Fruit fly (Drosophila melanogaster) whole organism, embryonic: ENCODE data around the gene sick.

Source experiments
- Antp ChIP-seq: fragments of 200-800 bp; sonication (Bioruptor generic); optimal IDR thresholded peaks from 3 replicates; lab custom pipeline; 2016; ENCODE audit warnings: missing biosample characterization, missing genetic modification characterization
- CG11456 ChIP-seq: fragments of 200-800 bp; sonication (Bioruptor generic); IDR thresholded peaks from 3 replicates; pipeline ENCODE4 v1.3.6; 2022; ENCODE audit warnings: missing biosample characterization, missing genetic modification characterization
- CG12236 ChIP-seq: fragments of 200-800 bp; sonication (Bioruptor generic); optimal IDR thresholded peaks from 2 replicates; lab custom pipeline; 2016; ENCODE audit warnings: missing biosample characterization, missing genetic modification characterization
- CG12744 ChIP-seq: fragments of 200-800 bp; sonication (Bioruptor generic); optimal IDR thresholded peaks from 2 replicates; lab custom pipeline; 2016; ENCODE audit warnings: missing biosample characterization, missing genetic modification characterization
- CG14014 ChIP-seq: fragments of 200-800 bp; sonication (Bioruptor generic); IDR thresholded peaks from 2 replicates; pipeline ENCODE4 v1.3.6; 2022; ENCODE audit warnings: missing biosample characterization, missing genetic modification characterization
- CG14441 ChIP-seq: fragments of 200-800 bp; sonication (Bioruptor generic); IDR thresholded peaks from 2 replicates; pipeline ENCODE4 v1.3.6; 2022; ENCODE audit warnings: missing biosample characterization, missing genetic modification characterization
- CG15269 ChIP-seq: fragments of 200-800 bp; sonication (Bioruptor generic); optimal IDR thresholded peaks from 2 replicates; lab custom pipeline; 2018; ENCODE audit warnings: missing biosample characterization, mild to moderate bottlenecking, missing genetic modification characterization, moderate library complexity
- CG17802 ChIP-seq: fragments of 200-800 bp; sonication (Bioruptor generic); optimal IDR thresholded peaks from 2 replicates; lab custom pipeline; 2018; ENCODE audit warnings: missing biosample characterization, mild to moderate bottlenecking, missing genetic modification characterization, moderate library complexity
- CG1792 ChIP-seq: fragments of 200-800 bp; sonication (Bioruptor generic); optimal IDR thresholded peaks from 2 replicates; lab custom pipeline; 2016; ENCODE audit warnings: missing biosample characterization, missing genetic modification characterization
- CG18011 ChIP-seq: fragments of 200-800 bp; sonication (Bioruptor generic); optimal IDR thresholded peaks from 2 replicates; lab custom pipeline; 2017; ENCODE audit warnings: missing biosample characterization, missing genetic modification characterization, mild to moderate bottlenecking, moderate library complexity, missing genotype
- CG1832 ChIP-seq: fragments of 200-800 bp; sonication (Bioruptor generic); optimal IDR thresholded peaks from 2 replicates; lab custom pipeline; 2017; ENCODE audit warnings: missing biosample characterization, mild to moderate bottlenecking, missing genetic modification characterization, inconsistent platforms
- CG32772 ChIP-seq: fragments of 200-800 bp; sonication (Bioruptor generic); IDR thresholded peaks from 2 replicates; pipeline ENCODE4 v1.3.6; 2022; ENCODE audit warnings: missing biosample characterization, missing genetic modification characterization
- CG4360 ChIP-seq: fragments of 200-800 bp; sonication (Bioruptor generic); IDR thresholded peaks from 2 replicates; pipeline ENCODE4 v1.3.6; 2022; ENCODE audit warnings: missing biosample characterization, missing genetic modification characterization
- CG6791 ChIP-seq: fragments of 200-800 bp; sonication (Bioruptor generic); IDR thresholded peaks from 3 replicates; pipeline ENCODE4 v1.3.6; 2022; ENCODE audit warnings: missing biosample characterization, missing genetic modification characterization; ENCODE audit not compliant: partially characterized antibody
- CG6854 ChIP-seq: fragments of 200-800 bp; sonication (Bioruptor generic); optimal IDR thresholded peaks from 3 replicates; lab custom pipeline; 2017; ENCODE audit warnings: missing biosample characterization, mild to moderate bottlenecking, missing genetic modification characterization
- CG8388 ChIP-seq: fragments of 200-800 bp; sonication (Bioruptor generic); optimal IDR thresholded peaks from 2 replicates; lab custom pipeline; 2019; ENCODE audit warnings: missing biosample characterization, mild to moderate bottlenecking, missing genetic modification characterization, moderate library complexity
- CG8478 ChIP-seq: fragments of >200 bp; optimal IDR thresholded peaks from 2 replicates; lab custom pipeline; 2018
- CG9797 ChIP-seq: fragments of 200-800 bp; sonication (Bioruptor generic); optimal IDR thresholded peaks from 3 replicates; lab custom pipeline; 2018; ENCODE audit warnings: missing biosample characterization, mild to moderate bottlenecking, missing genetic modification characterization
- CG9817 ChIP-seq: fragments of 200-800 bp; sonication (Bioruptor generic); optimal IDR thresholded peaks from 2 replicates; lab custom pipeline; 2018; ENCODE audit warnings: missing biosample characterization, mild to moderate bottlenecking, missing genetic modification characterization, moderate library complexity
- CrebB ChIP-seq: fragments of 200-800 bp; sonication (Bioruptor generic); optimal IDR thresholded peaks from 3 replicates; lab custom pipeline; 2018; ENCODE audit warnings: missing biosample characterization, mild to moderate bottlenecking, missing genetic modification characterization
- Ets97D ChIP-seq: fragments of 200-800 bp; sonication (Bioruptor generic); optimal IDR thresholded peaks from 3 replicates; lab custom pipeline; 2016; ENCODE audit warnings: missing biosample characterization, missing genetic modification characterization
- HLHmδ ChIP-seq: fragments of 200-800 bp; sonication (Bioruptor generic); optimal IDR thresholded peaks from 2 replicates; lab custom pipeline; 2018; ENCODE audit warnings: missing biosample characterization, mild to moderate bottlenecking, missing genetic modification characterization, moderate library complexity
- Hey ChIP-seq: fragments of 200-800 bp; sonication (Bioruptor generic); optimal IDR thresholded peaks from 3 replicates; lab custom pipeline; 2018; ENCODE audit warnings: missing biosample characterization, mild to moderate bottlenecking, missing genetic modification characterization
- Hr39 ChIP-seq: fragments of >200 bp; optimal IDR thresholded peaks from 2 replicates; lab custom pipeline; 2017
- NC2β ChIP-seq: fragments of 200-800 bp; sonication (Bioruptor generic); optimal IDR thresholded peaks from 2 replicates; lab custom pipeline; 2016; ENCODE audit warnings: missing biosample characterization, missing genetic modification characterization
- NFAT ChIP-seq: fragments of 200-800 bp; sonication (Bioruptor generic); IDR thresholded peaks from 2 replicates; pipeline ENCODE4 v1.3.6; 2022; ENCODE audit warnings: missing biosample characterization, missing genetic modification characterization
- Ssrp ChIP-seq: fragments of 200-800 bp; sonication (Bioruptor generic); optimal IDR thresholded peaks from 2 replicates; lab custom pipeline; 2018; ENCODE audit warnings: missing biosample characterization, mild to moderate bottlenecking, missing genetic modification characterization, moderate library complexity
- Usf ChIP-seq: fragments of 200-800 bp; sonication (Bioruptor generic); optimal IDR thresholded peaks from 2 replicates; lab custom pipeline; 2017; ENCODE audit warnings: missing genotype, missing biosample characterization, missing genetic modification characterization
- amos ChIP-seq: fragments of 200-800 bp; sonication (Bioruptor generic); IDR thresholded peaks from 2 replicates; pipeline ENCODE4 v1.3.6; 2022; ENCODE audit warnings: missing biosample characterization, missing genetic modification characterization; ENCODE audit not compliant: partially characterized antibody
- aop ChIP-seq: fragments of 200-800 bp; sonication (Bioruptor generic); IDR thresholded peaks from 2 replicates; pipeline ENCODE4 v1.3.6; 2022; ENCODE audit warnings: missing biosample characterization, missing genetic modification characterization
- bigmax ChIP-seq: fragments of 200-800 bp; sonication (Bioruptor generic); optimal IDR thresholded peaks from 2 replicates; lab custom pipeline; 2018; ENCODE audit warnings: missing biosample characterization, mild to moderate bottlenecking, missing genetic modification characterization
- btn ChIP-seq: fragments of 200-800 bp; sonication (Bioruptor generic); optimal IDR thresholded peaks from 2 replicates; lab custom pipeline; 2016; ENCODE audit warnings: missing biosample characterization, missing genetic modification characterization
- cg ChIP-seq: fragments of 200-800 bp; sonication (Bioruptor generic); optimal IDR thresholded peaks from 3 replicates; lab custom pipeline; 2019; ENCODE audit warnings: missing biosample characterization, mild to moderate bottlenecking, missing genetic modification characterization, moderate library complexity
- fd102C ChIP-seq: fragments of 200-800 bp; sonication (Bioruptor generic); optimal IDR thresholded peaks from 2 replicates; lab custom pipeline; 2018; ENCODE audit warnings: missing biosample characterization, mild to moderate bottlenecking, missing genetic modification characterization, moderate library complexity
- gcm ChIP-seq: fragments of 200-800 bp; sonication (Bioruptor generic); optimal IDR thresholded peaks from 2 replicates; lab custom pipeline; 2019; ENCODE audit warnings: missing biosample characterization, mild to moderate bottlenecking, missing genetic modification characterization, moderate library complexity
- gsb ChIP-seq: fragments of 200-800 bp; sonication (Bioruptor generic); IDR thresholded peaks from 2 replicates; pipeline ENCODE4 v1.3.6; 2022; ENCODE audit warnings: missing biosample characterization, missing genetic modification characterization
- kah ChIP-seq: fragments of 200-800 bp; sonication (Bioruptor generic); optimal IDR thresholded peaks from 2 replicates; lab custom pipeline; 2018; ENCODE audit warnings: missing biosample characterization, mild to moderate bottlenecking, missing genetic modification characterization
- lilli ChIP-seq: fragments of 200-800 bp; sonication (Bioruptor generic); optimal IDR thresholded peaks from 3 replicates; lab custom pipeline; 2016; ENCODE audit warnings: missing biosample characterization, missing genetic modification characterization
- lov ChIP-seq, 2 experiments: fragments of 200-800 bp in 1 of 2; fragments of >200 bp in 1 of 2; sonication (Bioruptor generic) in 1 of 2; IDR thresholded peaks in 1 of 2; optimal IDR thresholded peaks in 1 of 2; 2 replicates in 1 of 2; 3 replicates in 1 of 2; pipeline versions ENCODE4 v1.3.6 to Lab custom; 2017 to 2022; ENCODE audit warnings: missing biosample characterization in 1 of 2, missing genetic modification characterization in 1 of 2
- maf-S ChIP-seq: fragments of 200-800 bp; sonication (Bioruptor generic); optimal IDR thresholded peaks from 2 replicates; lab custom pipeline; 2016; ENCODE audit warnings: missing biosample characterization, missing genetic modification characterization
- nerfin-1 ChIP-seq: fragments of 200-800 bp; sonication (Bioruptor generic); optimal IDR thresholded peaks from 3 replicates; lab custom pipeline; 2019; ENCODE audit warnings: missing biosample characterization, mild to moderate bottlenecking, missing genetic modification characterization, moderate library complexity
- pros ChIP-seq: fragments of 200-800 bp; sonication (Bioruptor generic); optimal IDR thresholded peaks from 3 replicates; lab custom pipeline; 2019; ENCODE audit warnings: missing biosample characterization, mild to moderate bottlenecking, missing genetic modification characterization, moderate library complexity
- sc ChIP-seq, 3 experiments: fragments of >200 bp in 2 of 3; fragments of 200-800 bp in 1 of 3; sonication (Bioruptor generic) in 1 of 3; optimal IDR thresholded peaks; 2 replicates in 2 of 3; 3 replicates in 1 of 3; lab custom pipeline; 2017; ENCODE audit warnings: mild to moderate bottlenecking in 1 of 3, missing biosample characterization in 1 of 3, missing genetic modification characterization in 1 of 3, missing genetic modification reagents in 1 of 3
- sisA ChIP-seq: fragments of 200-800 bp; sonication (Bioruptor generic); IDR thresholded peaks from 2 replicates; pipeline ENCODE4 v1.3.6; 2022; ENCODE audit warnings: missing biosample characterization, missing genetic modification characterization
- stc ChIP-seq: fragments of 200-800 bp; sonication (Bioruptor generic); IDR thresholded peaks from 2 replicates; pipeline ENCODE4 v1.3.6; 2022; ENCODE audit warnings: missing biosample characterization, missing genetic modification characterization
- tio ChIP-seq: fragments of 200-800 bp; sonication (Bioruptor generic); optimal IDR thresholded peaks from 2 replicates; lab custom pipeline; 2017; ENCODE audit warnings: missing biosample characterization, missing genetic modification characterization, inconsistent platforms
- trh ChIP-seq: fragments of 200-800 bp; sonication (Bioruptor generic); optimal IDR thresholded peaks from 2 replicates; lab custom pipeline; 2016; ENCODE audit warnings: missing biosample characterization, missing genetic modification characterization
- zfh2 ChIP-seq: fragments of 200-800 bp; sonication (Bioruptor generic); optimal IDR thresholded peaks from 2 replicates; lab custom pipeline; 2016; ENCODE audit warnings: missing biosample characterization, missing genetic modification characterization

The sick gene

dm6 chr2L:19763773-19764580 lies 32.2 kb upstream of the sick start, which contains the start of gene fbp (continued):
- TF ChIP-seq lov (optimal IDR thresholded peaks at IDR 0.05; lab: Kevin White, UChicago) (no peak), lov (GFP tag; IDR thresholded peaks at IDR 0.05; lab: Robert Waterston, UW) (0 out of 3 replicates have a peak, but pooled peaks have one; percentile 41), gsb (GFP tag; lab: Robert Waterston, UW) (no peak), gcm (peak; percentile 43), CG18011 (GFP tag; lab: Kevin White, UChicago) (peak; percentile 33), CG6791 (no peak; the same call in 2 of the 3 replicates), CG1792 (GFP tag; lab: Kevin White, UChicago) (no peak), maf-S (no peak), CG12744 (GFP tag; lab: Kevin White, UChicago) (no peak), lilli (GFP tag; lab: Kevin White, UChicago) (peak; percentile 44), trh (GFP tag; lab: Kevin White, UChicago) (no peak), NFAT (GFP tag; lab: Robert Waterston, UW) (peak; percentile 54), CG9797 (no peak), CG14014 (GFP tag; lab: Robert Waterston, UW) (no peak; the same call in 1 of the 2 replicates), btn (GFP tag; lab: Kevin White, UChicago) (no peak), Hr39 (lab: Kevin White, UChicago) (no peak), CG6854 (peak; percentile 2), CG8388 (GFP tag; lab: Kevin White, UChicago) (peak; percentile 48), CG12236 (GFP tag; lab: Kevin White, UChicago) (no peak), CG17802 (no peak), CG11456 (GFP tag; lab: Robert Waterston, UW) (0 out of 3 replicates have a peak, but pooled peaks have one; percentile 39), fd102C (no peak), HLHmδ (GFP tag; lab: Kevin White, UChicago) (peak; percentile 35), amos (peak; percentile 18; the same call in 1 of the 2 replicates), tio (GFP tag; lab: Kevin White, UChicago) (peak; percentile 74), CG4360 (GFP tag; lab: Robert Waterston, UW) (peak; percentile 10; the same call in 1 of the 2 replicates), Usf (GFP tag; lab: Kevin White, UChicago) (peak; percentile 64), NC2β (GFP tag; lab: Kevin White, UChicago) (no peak), CG1832 (GFP tag; lab: Kevin White, UChicago) (no peak), CG14441 (GFP tag; lab: Robert Waterston, UW) (no peak), CG32772 (GFP tag; lab: Robert Waterston, UW) (0 out of 2 replicates have a peak, but pooled peaks have one; percentile 22), CG8478 (lab: Kevin White, UChicago) (no peak), sisA (GFP tag; lab: Robert Waterston, UW) (peak; percentile 46; the same call in 1 of the 2 replicates), cg (GFP tag; lab: Kevin White, UChicago) (no peak), Ets97D (GFP tag; lab: Kevin White, UChicago) (no peak), CG9817 (peak; percentile 31), nerfin-1 (tag; lab: Kevin White, UChicago) (peak; percentile 48), CrebB (tag; lab: Kevin White, UChicago) (no peak), Hey (peak; percentile 99), bigmax (GFP tag; lab: Kevin White, UChicago) (no peak), sc (optimal IDR thresholded peaks at IDR 0.05; lab: Kevin White, UChicago) (no peak), sc (GFP tag; optimal IDR thresholded peaks at IDR 0.05; lab: Kevin White, UChicago) (peak; percentile 39), pros (GFP tag; lab: Kevin White, UChicago) (no peak), Antp (peak; percentile 23), stc (GFP tag; lab: Robert Waterston, UW) (no peak), CG15269 (tag; lab: Kevin White, UChicago) (peak; percentile 62), kah (no peak), aop (GFP tag; lab: Robert Waterston, UW) (no peak), Ssrp (peak; percentile 57), zfh2 (peak; percentile 38)
